Worm (Caenorhabditis elegans) whole organism, young adult: ENCODE measurements around the gene nprl-3.

ENCODE experiments used
- T07F8.4 ChIP-seq: sonication (generic microtip); optimal IDR thresholded peaks from 2 replicates; lab custom pipeline; 2016; ENCODE audit warnings: mild to moderate bottlenecking, missing genetic modification characterization, moderate library complexity, missing compliant biosample characterization
- ceh-58 ChIP-seq: fragments of 200-800 bp; sonication (Bioruptor generic); IDR thresholded peaks from 2 replicates; pipeline ENCODE4 v1.3.6; 2022; ENCODE audit warnings: missing genetic modification characterization, missing compliant biosample characterization
- egl-18 ChIP-seq: fragments of 200-800 bp; sonication (Bioruptor generic); IDR thresholded peaks from 2 replicates; pipeline ENCODE4 v1.3.6; 2022; ENCODE audit warnings: missing genetic modification reagents, missing genetic modification characterization, missing compliant biosample characterization
- hlh-12 ChIP-seq: sonication (generic microtip); optimal IDR thresholded peaks from 2 replicates; lab custom pipeline; 2016; ENCODE audit warnings: missing genetic modification characterization, missing compliant biosample characterization
- lin-35 ChIP-seq, 3 experiments: fragments of 150-350 bp in 2 of 3; sonication (generic microtip) in 1 of 3; optimal IDR thresholded peaks; 2 replicates each; lab custom pipeline; 2014 to 2018; ENCODE audit warnings: missing biosample characterization in 3 of 3, missing genetic modification characterization in 3 of 3, missing genetic modification reagents in 3 of 3
- lir-1 ChIP-seq: fragments of 200-800 bp; sonication (Bioruptor generic); conservative IDR thresholded peaks from 2 replicates; pipeline ENCODE4 v1.3.6; 2022; ENCODE audit warnings: missing genetic modification reagents, missing genetic modification characterization, missing compliant biosample characterization
- nhr-27 ChIP-seq: fragments of 200-800 bp; sonication (Bioruptor generic); optimal IDR thresholded peaks from 2 replicates; lab custom pipeline; 2018; ENCODE audit warnings: mild to moderate bottlenecking, missing genetic modification characterization, moderate library complexity, missing compliant biosample characterization
- snpc-1.3 ChIP-seq: sonication (generic microtip); optimal IDR thresholded peaks from 2 replicates; lab custom pipeline; 2017; ENCODE audit warnings: missing genetic modification characterization, mild to moderate bottlenecking, missing compliant biosample characterization, antibody characterized with exemption, moderate library complexity, missing genotype, missing genetic modification reagents; ENCODE audit not compliant: insufficient read depth
- tbp1 ChIP-seq: fragments of 200-800 bp; sonication (Bioruptor generic); optimal IDR thresholded peaks from 2 replicates; lab custom pipeline; 2018; ENCODE audit warnings: mild to moderate bottlenecking, missing genetic modification characterization, missing compliant biosample characterization
- unc-130 ChIP-seq: sonication (generic microtip); optimal IDR thresholded peaks from 2 replicates; lab custom pipeline; 2016; ENCODE audit warnings: missing genetic modification reagents, missing genetic modification characterization, missing compliant biosample characterization
- ztf-22 ChIP-seq: fragments of 200-800 bp; sonication (Bioruptor generic); optimal IDR thresholded peaks from 2 replicates; lab custom pipeline; 2018; ENCODE audit warnings: mild to moderate bottlenecking, missing genetic modification characterization, moderate library complexity, missing compliant biosample characterization

DNA sequence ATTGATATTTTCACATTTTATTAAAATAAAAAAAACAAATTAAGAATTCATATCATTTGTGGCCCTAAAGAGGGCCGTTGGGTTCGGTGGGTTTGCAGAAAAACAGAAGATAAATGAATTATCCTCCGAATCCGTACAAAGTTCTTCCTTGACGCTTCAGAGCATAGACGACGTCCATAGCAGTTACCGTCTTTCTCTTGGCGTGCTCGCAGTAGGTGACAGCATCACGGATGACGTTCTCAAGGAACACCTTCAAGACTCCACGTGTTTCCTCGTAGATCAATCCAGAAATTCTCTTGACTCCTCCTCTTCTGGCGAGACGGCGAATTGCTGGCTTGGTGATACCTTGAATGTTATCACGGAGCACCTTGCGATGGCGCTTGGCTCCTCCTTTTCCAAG, 36.3 kb downstream of the nprl-3 start:
- TF ChIP-seq unc-130 (GFP tag; lab: Kevin White, UChicago) = no peak
- no peak for TF ChIP-seq T07F8.4 (tag; lab: Kevin White, UChicago)
- TF ChIP-seq tbp1 (GFP tag; lab: Kevin White, UChicago) = no peak
- TF ChIP-seq snpc-1.3 (tag; lab: Kevin White, UChicago) = no peak
- no peak for TF ChIP-seq egl-18 (GFP tag; lab: Robert Waterston, UW)
- no peak for TF ChIP-seq ceh-58 (GFP tag; lab: Robert Waterston, UW)
- no peak for TF ChIP-seq hlh-12
- TF ChIP-seq ztf-22 (GFP tag; lab: Kevin White, UChicago) = no peak
- no peak for TF ChIP-seq lir-1
- no peak for TF ChIP-seq nhr-27 (tag; lab: Kevin White, UChicago)
- no peak for TF ChIP-seq lin-35 (GFP tag; optimal IDR thresholded peaks at IDR 0.05; lab: Kevin White, UChicago)
